Worm (Caenorhabditis elegans) whole organism, early embryonic: ENCODE measurements around the gene T05D4.2.

Source experiments
- B0310.2 ChIP-seq: sonication (generic microtip); optimal IDR thresholded peaks from 2 replicates; lab custom pipeline; 2016; ENCODE audit warnings: mild to moderate bottlenecking, missing genetic modification characterization, missing compliant biosample characterization
- F13C5.2 ChIP-seq: sonication (generic microtip); optimal IDR thresholded peaks from 2 replicates; lab custom pipeline; 2017; ENCODE audit warnings: mild to moderate bottlenecking, missing genetic modification characterization, inconsistent platforms, missing compliant biosample characterization
- aly-1 ChIP-seq: sonication (generic microtip); optimal IDR thresholded peaks from 2 replicates; lab custom pipeline; 2016; ENCODE audit warnings: missing genetic modification characterization, missing compliant biosample characterization
- ama-1 ChIP-seq: fragments of 150-350 bp; optimal IDR thresholded peaks from 2 replicates; lab custom pipeline; 2014
- ceh-13 ChIP-seq: fragments of 200-800 bp; sonication (Bioruptor generic); optimal IDR thresholded peaks from 2 replicates; lab custom pipeline; 2018; ENCODE audit warnings: mild to moderate bottlenecking, missing genetic modification characterization, missing compliant biosample characterization
- ceh-36 ChIP-seq: sonication (generic microtip); optimal IDR thresholded peaks from 2 replicates; lab custom pipeline; 2016; ENCODE audit warnings: missing genetic modification characterization, inconsistent platforms, missing compliant biosample characterization
- flt-1 ChIP-seq: fragments of 200-800 bp; sonication (Bioruptor generic); IDR thresholded peaks from 2 replicates; pipeline ENCODE4 v1.3.6; 2022; ENCODE audit warnings: missing genetic modification characterization, missing compliant biosample characterization
- hmbx-1 ChIP-seq: sonication (generic microtip); optimal IDR thresholded peaks from 2 replicates; lab custom pipeline; 2016; ENCODE audit warnings: mild to moderate bottlenecking, missing genetic modification characterization, missing compliant biosample characterization
- hmg-4 ChIP-seq: fragments of 200-800 bp; sonication (Bioruptor generic); optimal IDR thresholded peaks from 2 replicates; lab custom pipeline; 2018; ENCODE audit warnings: mild to moderate bottlenecking, missing genetic modification characterization, missing compliant biosample characterization
- scrt-1 ChIP-seq: fragments of 200-800 bp; sonication (Bioruptor generic); IDR thresholded peaks from 2 replicates; pipeline ENCODE4 v1.3.6; 2022; ENCODE audit warnings: missing genetic modification characterization, missing compliant biosample characterization
- sea-1 ChIP-seq: fragments of 200-800 bp; sonication (Bioruptor generic); conservative IDR thresholded peaks from 2 replicates; pipeline ENCODE4 v1.3.6; 2022; ENCODE audit warnings: missing genetic modification characterization, missing compliant biosample characterization
- tbx-11 ChIP-seq: fragments of 200-800 bp; sonication (Bioruptor generic); IDR thresholded peaks from 2 replicates; pipeline ENCODE4 v1.3.6; 2022; ENCODE audit warnings: missing genetic modification characterization, missing compliant biosample characterization
- tra-4 ChIP-seq: sonication (generic microtip); optimal IDR thresholded peaks from 2 replicates; lab custom pipeline; 2017; ENCODE audit warnings: missing genetic modification characterization, missing compliant biosample characterization

- TF ChIP-seq sea-1 (GFP tag; lab: Robert Waterston, UW), result no peak
- TF ChIP-seq ama-1 (lab: Kevin White, UChicago), result no peak
- TF ChIP-seq F13C5.2 (tag; lab: Kevin White, UChicago), result no peak
- TF ChIP-seq ceh-36 (tag; lab: Kevin White, UChicago), result no peak
- no peak for TF ChIP-seq hmbx-1 (tag; lab: Kevin White, UChicago)
- no peak for TF ChIP-seq scrt-1 (GFP tag; lab: Robert Waterston, UW)
- no peak for TF ChIP-seq aly-1 (tag; lab: Kevin White, UChicago)
- no peak for TF ChIP-seq hmg-4
- no peak for TF ChIP-seq flt-1 (GFP tag; lab: Robert Waterston, UW)
- no peak for TF ChIP-seq tra-4 (tag; lab: Kevin White, UChicago)
- no peak for TF ChIP-seq B0310.2 (tag; lab: Kevin White, UChicago)
- no peak for TF ChIP-seq tbx-11 (GFP tag; lab: Robert Waterston, UW)
- TF ChIP-seq ceh-13 (GFP tag; lab: Kevin White, UChicago), result no peak
Observed at ce11 chrIII:13575610-13576232, 12.8 kb upstream of the T05D4.2 start, which contains the start of gene osm-7.
